Worm (Caenorhabditis elegans) whole organism, young adult: ENCODE results near the gene F11A10.5.

Experiments
- B0019.2 ChIP-seq: fragments of 200-800 bp; sonication (Bioruptor generic); conservative IDR thresholded peaks from 2 replicates; pipeline ENCODE4 v1.3.6; 2022; ENCODE audit warnings: missing genetic modification reagents, missing genetic modification characterization, missing compliant biosample characterization
- F23B12.7 ChIP-seq: sonication (generic microtip); optimal IDR thresholded peaks from 2 replicates; lab custom pipeline; 2017; ENCODE audit warnings: missing genetic modification characterization, mild to moderate bottlenecking, missing compliant biosample characterization, antibody characterized with exemption, moderate library complexity; ENCODE audit not compliant: insufficient read depth
- F52B5.7 ChIP-seq: sonication (generic microtip); optimal IDR thresholded peaks from 2 replicates; lab custom pipeline; 2016; ENCODE audit warnings: mild to moderate bottlenecking, missing genetic modification characterization, missing compliant biosample characterization
- akir-1 ChIP-seq: fragments of 200-800 bp; sonication (Bioruptor generic); optimal IDR thresholded peaks from 2 replicates; lab custom pipeline; 2018; ENCODE audit warnings: mild to moderate bottlenecking, missing genetic modification characterization, moderate library complexity, missing compliant biosample characterization
- aptf-3 ChIP-seq: fragments of 200-800 bp; sonication (Bioruptor generic); IDR thresholded peaks from 2 replicates; pipeline ENCODE4 v1.3.6; 2022; ENCODE audit warnings: missing genetic modification characterization, missing compliant biosample characterization
- attf-5 ChIP-seq: fragments of 200-800 bp; sonication (Bioruptor generic); optimal IDR thresholded peaks from 2 replicates; lab custom pipeline; 2018; ENCODE audit warnings: mild to moderate bottlenecking, missing genetic modification characterization, missing compliant biosample characterization
- ceh-91 ChIP-seq: fragments of 200-800 bp; sonication (Bioruptor generic); IDR thresholded peaks from 2 replicates; pipeline ENCODE4 v1.3.6; 2022; ENCODE audit warnings: missing genetic modification reagents, missing genetic modification characterization, missing compliant biosample characterization
- ets-4 ChIP-seq: fragments of 200-800 bp; sonication (Bioruptor generic); optimal IDR thresholded peaks from 2 replicates; lab custom pipeline; 2018; ENCODE audit warnings: mild to moderate bottlenecking, missing genetic modification characterization, missing compliant biosample characterization
- lsy-27 ChIP-seq: sonication (generic microtip); optimal IDR thresholded peaks from 2 replicates; lab custom pipeline; 2017; ENCODE audit warnings: missing genetic modification characterization, mild to moderate bottlenecking, missing compliant biosample characterization, antibody characterized with exemption, missing genotype, borderline replicate concordance; ENCODE audit not compliant: insufficient read depth
- nfyb-1 ChIP-seq: fragments of 200-800 bp; sonication (Bioruptor generic); IDR thresholded peaks from 2 replicates; pipeline ENCODE4 v1.3.6; 2022; ENCODE audit warnings: missing genetic modification reagents, missing genetic modification characterization, missing compliant biosample characterization
- rcor-1 ChIP-seq: fragments of 200-800 bp; sonication (Bioruptor generic); IDR thresholded peaks from 2 replicates; pipeline ENCODE4 v1.3.6; 2022; ENCODE audit warnings: missing genetic modification reagents, missing genetic modification characterization, missing compliant biosample characterization
- sdz-38 ChIP-seq: sonication (generic microtip); optimal IDR thresholded peaks from 2 replicates; lab custom pipeline; 2016; ENCODE audit warnings: missing genotype, missing genetic modification characterization, missing compliant biosample characterization
- unc-62 ChIP-seq: fragments of 150-350 bp; optimal IDR thresholded peaks from 2 replicates; lab custom pipeline; 2014; ENCODE audit warnings: missing biosample characterization, missing genetic modification reagents, missing genetic modification characterization
- zim-3 ChIP-seq: sonication (generic microtip); optimal IDR thresholded peaks from 2 replicates; lab custom pipeline; 2017; ENCODE audit warnings: mild to moderate bottlenecking, missing genetic modification characterization, moderate library complexity, missing compliant biosample characterization

ce11 chrIV:12084178-12084577 is 9.7 kb upstream of the F11A10.5 start, which contains the start of gene repo-1:
- TF ChIP-seq aptf-3 (GFP tag; lab: Robert Waterston, UW), result no peak
- TF ChIP-seq rcor-1, result no peak
- TF ChIP-seq ets-4 (GFP tag; lab: Kevin White, UChicago), result no peak
- TF ChIP-seq akir-1 (GFP tag; lab: Kevin White, UChicago), result no peak
- TF ChIP-seq lsy-27, result no peak
- TF ChIP-seq zim-3, result no peak
- TF ChIP-seq nfyb-1 (GFP tag; lab: Robert Waterston, UW), result no peak
- TF ChIP-seq unc-62 (GFP tag; lab: Kevin White, UChicago), result no peak
- no peak for TF ChIP-seq B0019.2 (GFP tag; lab: Robert Waterston, UW)
- TF ChIP-seq attf-5 (GFP tag; lab: Kevin White, UChicago), result no peak
- TF ChIP-seq ceh-91 (GFP tag; lab: Robert Waterston, UW), result no peak
- no peak for TF ChIP-seq sdz-38 (tag; lab: Kevin White, UChicago)
- no peak for TF ChIP-seq F52B5.7 (tag; lab: Kevin White, UChicago)
- no peak for TF ChIP-seq F23B12.7 (tag; lab: Kevin White, UChicago)
